Worm (Caenorhabditis elegans) whole organism, L3 larva: ENCODE measurements around the gene F26F2.10.

Experiments used
- lin-39 ChIP-seq: fragments of 150-350 bp; optimal IDR thresholded peaks from 2 replicates; lab custom pipeline; 2018; ENCODE audit warnings: missing biosample characterization, missing genetic modification reagents, missing genetic modification characterization
- ztf-11 ChIP-seq: fragments of 150-350 bp; optimal IDR thresholded peaks from 2 replicates; lab custom pipeline; 2014; ENCODE audit warnings: missing biosample characterization, missing genetic modification characterization
- ztf-4 ChIP-seq: fragments of 150-350 bp; optimal IDR thresholded peaks from 2 replicates; lab custom pipeline; 2014; ENCODE audit warnings: missing biosample characterization, missing genetic modification characterization

DNA sequence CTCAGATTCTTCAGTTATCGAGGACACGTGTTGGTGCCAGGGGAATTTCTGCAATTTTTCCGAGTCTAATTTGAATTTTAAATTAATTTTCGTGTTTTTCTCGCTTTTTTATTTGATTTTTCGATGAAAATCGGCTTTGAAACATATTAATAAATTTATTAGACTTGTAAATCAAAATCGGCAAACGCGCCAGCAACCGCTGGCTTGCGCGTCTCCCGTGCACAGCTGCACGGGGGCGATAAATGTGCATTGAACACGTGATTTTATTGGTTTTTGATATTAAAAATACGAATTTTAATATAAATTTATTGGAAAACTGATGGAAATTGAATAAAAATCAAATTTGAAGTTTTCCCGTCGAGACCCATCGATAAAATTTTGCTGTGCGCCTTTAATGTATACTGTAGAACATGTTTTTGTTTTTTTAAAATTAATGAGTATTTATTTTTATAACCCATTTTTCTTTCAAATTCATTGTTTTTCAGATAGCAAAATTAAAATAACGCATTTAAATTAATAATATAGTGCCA is 14.1 kb downstream of the F26F2.10 start, which contains the start of gene F26F2.7:
- TF ChIP-seq ztf-11 (tag; lab: Kevin White, UChicago) (no peak), lin-39 (tag; lab: Kevin White, UChicago) (peak; percentile 27), ztf-4 (tag; lab: Kevin White, UChicago) (no peak)
